Fruit fly (Drosophila melanogaster) whole organism, prepupa: ENCODE data around the gene Oatp33Eb.

ENCODE experiments used
- CG10631 ChIP-seq: fragments of 200-800 bp; sonication (Bioruptor generic); optimal IDR thresholded peaks from 2 replicates; lab custom pipeline; 2016; ENCODE audit warnings: missing biosample characterization, missing genetic modification characterization
- CG10669 ChIP-seq: fragments of 200-800 bp; sonication (Bioruptor generic); optimal IDR thresholded peaks from 3 replicates; lab custom pipeline; 2018; ENCODE audit warnings: missing biosample characterization, mild to moderate bottlenecking, missing genetic modification characterization, moderate library complexity
- CG11294 ChIP-seq: fragments of 200-800 bp; sonication (Bioruptor generic); IDR thresholded peaks from 2 replicates; pipeline ENCODE4 v1.3.6; 2022; ENCODE audit warnings: missing biosample characterization, missing genetic modification characterization
- CG11762 ChIP-seq: fragments of 200-800 bp; sonication (Bioruptor generic); optimal IDR thresholded peaks from 3 replicates; lab custom pipeline; 2016; ENCODE audit warnings: missing biosample characterization, missing genetic modification characterization; ENCODE audit not compliant: insufficient read depth
- CG11902 ChIP-seq: fragments of 200-800 bp; sonication (Bioruptor generic); optimal IDR thresholded peaks from 3 replicates; lab custom pipeline; 2016; ENCODE audit warnings: missing biosample characterization, missing genetic modification characterization
- CG15336 ChIP-seq: fragments of 200-800 bp; sonication (Bioruptor generic); IDR thresholded peaks from 2 replicates; pipeline ENCODE4 v1.3.6; 2022; ENCODE audit warnings: missing biosample characterization, missing genetic modification characterization
- CG1621 ChIP-seq: fragments of 200-800 bp; sonication (Bioruptor generic); optimal IDR thresholded peaks from 3 replicates; lab custom pipeline; 2018; ENCODE audit warnings: missing biosample characterization, mild to moderate bottlenecking, missing genetic modification characterization
- CG16779 ChIP-seq: fragments of 200-800 bp; sonication (Bioruptor generic); optimal IDR thresholded peaks from 3 replicates; lab custom pipeline; 2017; ENCODE audit warnings: missing biosample characterization, mild to moderate bottlenecking, missing genetic modification characterization
- CG3032 ChIP-seq: fragments of 200-800 bp; optimal IDR thresholded peaks from 2 replicates; lab custom pipeline; 2019; ENCODE audit warnings: missing biosample characterization, mild to moderate bottlenecking, missing genetic modification characterization, moderate library complexity
- CG31627 ChIP-seq: fragments of 200-800 bp; sonication (Bioruptor generic); optimal IDR thresholded peaks from 3 replicates; lab custom pipeline; 2016; ENCODE audit warnings: missing biosample characterization, missing genetic modification characterization
- CG3919 ChIP-seq: fragments of 200-800 bp; sonication (Bioruptor generic); optimal IDR thresholded peaks from 3 replicates; lab custom pipeline; 2016; ENCODE audit warnings: missing biosample characterization, missing genetic modification characterization
- CG4318 ChIP-seq: fragments of 200-800 bp; sonication (Bioruptor generic); optimal IDR thresholded peaks from 3 replicates; lab custom pipeline; 2017; ENCODE audit warnings: missing biosample characterization, mild to moderate bottlenecking, missing genetic modification characterization
- CG6163 ChIP-seq: fragments of 200-800 bp; sonication (Bioruptor generic); IDR thresholded peaks from 3 replicates; pipeline ENCODE4 v1.3.6; 2022; ENCODE audit warnings: missing biosample characterization, missing genetic modification characterization
- CG6276 ChIP-seq: fragments of 200-800 bp; sonication (Bioruptor generic); optimal IDR thresholded peaks from 2 replicates; lab custom pipeline; 2017; ENCODE audit warnings: missing biosample characterization, mild to moderate bottlenecking, missing genetic modification characterization
- CG6808 ChIP-seq: fragments of 200-800 bp; sonication (Bioruptor generic); optimal IDR thresholded peaks from 3 replicates; lab custom pipeline; 2017; ENCODE audit warnings: missing biosample characterization, missing genetic modification characterization, mild to moderate bottlenecking, moderate library complexity, missing genetic modification reagents
- CG6854 ChIP-seq: fragments of 200-800 bp; sonication (Bioruptor generic); optimal IDR thresholded peaks from 2 replicates; lab custom pipeline; 2017; ENCODE audit warnings: missing biosample characterization, mild to moderate bottlenecking, missing genetic modification characterization
- CG8319 ChIP-seq: fragments of 200-800 bp; sonication (Bioruptor generic); optimal IDR thresholded peaks from 3 replicates; lab custom pipeline; 2016; ENCODE audit warnings: missing biosample characterization, missing genetic modification characterization
- CG8632 ChIP-seq: fragments of 200-800 bp; sonication (Bioruptor generic); optimal IDR thresholded peaks from 3 replicates; lab custom pipeline; 2016; ENCODE audit warnings: missing biosample characterization, missing genetic modification characterization
- CG9139 ChIP-seq: fragments of 200-800 bp; sonication (Bioruptor generic); optimal IDR thresholded peaks from 3 replicates; lab custom pipeline; 2017; ENCODE audit warnings: missing biosample characterization, mild to moderate bottlenecking, missing genetic modification characterization
- Eip75B ChIP-seq: fragments of 200-800 bp; sonication (Bioruptor generic); optimal IDR thresholded peaks from 3 replicates; lab custom pipeline; 2016; ENCODE audit warnings: missing biosample characterization, missing genetic modification characterization
- Ets96B ChIP-seq: fragments of 200-800 bp; optimal IDR thresholded peaks from 2 replicates; lab custom pipeline; 2019; ENCODE audit warnings: missing biosample characterization, mild to moderate bottlenecking, missing genetic modification characterization, moderate library complexity
- Gug ChIP-seq: fragments of 200-800 bp; sonication (Bioruptor generic); IDR thresholded peaks from 2 replicates; pipeline ENCODE4 v1.3.6; 2022; ENCODE audit warnings: missing biosample characterization, missing genetic modification characterization
- Hr38 ChIP-seq: sonication (Bioruptor generic); optimal IDR thresholded peaks from 2 replicates; lab custom pipeline; 2016; ENCODE audit warnings: missing biosample characterization, missing genetic modification characterization
- Hr39 ChIP-seq: fragments of 200-800 bp; sonication (Bioruptor generic); optimal IDR thresholded peaks from 2 replicates; lab custom pipeline; 2016; ENCODE audit warnings: missing biosample characterization, missing genetic modification characterization
- Lpt ChIP-seq: fragments of 200-800 bp; sonication (Bioruptor generic); optimal IDR thresholded peaks from 3 replicates; lab custom pipeline; 2016; ENCODE audit warnings: missing biosample characterization, missing genetic modification characterization
- Met ChIP-seq: fragments of 200-800 bp; sonication (Bioruptor generic); optimal IDR thresholded peaks from 3 replicates; lab custom pipeline; 2016; ENCODE audit warnings: missing biosample characterization, missing genetic modification characterization
- OdsH ChIP-seq: fragments of 200-800 bp; sonication (Bioruptor generic); optimal IDR thresholded peaks from 3 replicates; lab custom pipeline; 2016; ENCODE audit warnings: missing biosample characterization, missing genetic modification characterization
- Sox102F ChIP-seq: fragments of 200-800 bp; sonication (Bioruptor generic); optimal IDR thresholded peaks from 2 replicates; lab custom pipeline; 2016; ENCODE audit warnings: missing biosample characterization, mild to moderate bottlenecking, missing genetic modification characterization
- Sox15 ChIP-seq: fragments of 200-800 bp; sonication (Bioruptor generic); optimal IDR thresholded peaks from 3 replicates; lab custom pipeline; 2016; ENCODE audit warnings: missing biosample characterization, missing genetic modification characterization
- dac ChIP-seq: fragments of 200-800 bp; sonication (Bioruptor generic); optimal IDR thresholded peaks from 2 replicates; lab custom pipeline; 2017; ENCODE audit warnings: missing biosample characterization, mild to moderate bottlenecking, missing genetic modification characterization
- dsx ChIP-seq: fragments of 200-800 bp; optimal IDR thresholded peaks from 3 replicates; lab custom pipeline; 2019; ENCODE audit warnings: missing biosample characterization, mild to moderate bottlenecking, missing genetic modification characterization, moderate library complexity; ENCODE audit not compliant: poor library complexity, severe bottlenecking
- eg ChIP-seq: fragments of 200-800 bp; sonication (Bioruptor generic); IDR thresholded peaks from 3 replicates; pipeline ENCODE4 v1.3.6; 2022; ENCODE audit warnings: missing biosample characterization, missing genetic modification characterization
- fd59A ChIP-seq: fragments of 200-800 bp; sonication (Bioruptor generic); optimal IDR thresholded peaks from 2 replicates; lab custom pipeline; 2017; ENCODE audit warnings: missing biosample characterization, mild to moderate bottlenecking, missing genetic modification characterization, missing genetic modification reagents
- fd85E ChIP-seq: fragments of 200-800 bp; sonication (Bioruptor generic); optimal IDR thresholded peaks from 3 replicates; lab custom pipeline; 2016; ENCODE audit warnings: missing biosample characterization, missing genetic modification characterization
- fkh ChIP-seq: fragments of 200-800 bp; sonication (Bioruptor generic); optimal IDR thresholded peaks from 3 replicates; lab custom pipeline; 2017; ENCODE audit warnings: missing biosample characterization, mild to moderate bottlenecking, missing genetic modification characterization, moderate library complexity
- lz ChIP-seq: fragments of 200-800 bp; sonication (Bioruptor generic); optimal IDR thresholded peaks from 3 replicates; lab custom pipeline; 2016; ENCODE audit warnings: missing biosample characterization, missing genetic modification characterization
- net ChIP-seq: fragments of 200-800 bp; sonication (Bioruptor generic); optimal IDR thresholded peaks from 3 replicates; lab custom pipeline; 2016; ENCODE audit warnings: missing biosample characterization, missing genetic modification characterization
- pdm3 ChIP-seq: fragments of 200-800 bp; sonication (Bioruptor generic); optimal IDR thresholded peaks from 3 replicates; lab custom pipeline; 2016; ENCODE audit warnings: missing biosample characterization, missing genetic modification characterization
- salr ChIP-seq, 2 experiments: fragments of 200-800 bp; sonication (Bioruptor generic); optimal IDR thresholded peaks; 3 replicates each; lab custom pipeline; 2016 to 2018; ENCODE audit warnings: missing biosample characterization in 2 of 2, missing genetic modification characterization in 2 of 2, mild to moderate bottlenecking in 1 of 2
- spab ChIP-seq: fragments of 200-800 bp; sonication (Bioruptor generic); optimal IDR thresholded peaks from 2 replicates; lab custom pipeline; 2017; ENCODE audit warnings: missing biosample characterization, mild to moderate bottlenecking, missing genetic modification characterization, missing genetic modification reagents
- ss ChIP-seq, 2 experiments: fragments of 200-800 bp; sonication (Bioruptor generic); optimal IDR thresholded peaks; 2 replicates in 1 of 2; 3 replicates in 1 of 2; lab custom pipeline; 2017 to 2018; ENCODE audit warnings: mild to moderate bottlenecking in 2 of 2, missing biosample characterization in 2 of 2, missing genetic modification characterization in 2 of 2, moderate library complexity in 1 of 2
- topi ChIP-seq: fragments of 200-800 bp; sonication (Bioruptor generic); optimal IDR thresholded peaks from 3 replicates; lab custom pipeline; 2016; ENCODE audit warnings: missing biosample characterization, missing genetic modification characterization

Oatp33Eb gene

DNA sequence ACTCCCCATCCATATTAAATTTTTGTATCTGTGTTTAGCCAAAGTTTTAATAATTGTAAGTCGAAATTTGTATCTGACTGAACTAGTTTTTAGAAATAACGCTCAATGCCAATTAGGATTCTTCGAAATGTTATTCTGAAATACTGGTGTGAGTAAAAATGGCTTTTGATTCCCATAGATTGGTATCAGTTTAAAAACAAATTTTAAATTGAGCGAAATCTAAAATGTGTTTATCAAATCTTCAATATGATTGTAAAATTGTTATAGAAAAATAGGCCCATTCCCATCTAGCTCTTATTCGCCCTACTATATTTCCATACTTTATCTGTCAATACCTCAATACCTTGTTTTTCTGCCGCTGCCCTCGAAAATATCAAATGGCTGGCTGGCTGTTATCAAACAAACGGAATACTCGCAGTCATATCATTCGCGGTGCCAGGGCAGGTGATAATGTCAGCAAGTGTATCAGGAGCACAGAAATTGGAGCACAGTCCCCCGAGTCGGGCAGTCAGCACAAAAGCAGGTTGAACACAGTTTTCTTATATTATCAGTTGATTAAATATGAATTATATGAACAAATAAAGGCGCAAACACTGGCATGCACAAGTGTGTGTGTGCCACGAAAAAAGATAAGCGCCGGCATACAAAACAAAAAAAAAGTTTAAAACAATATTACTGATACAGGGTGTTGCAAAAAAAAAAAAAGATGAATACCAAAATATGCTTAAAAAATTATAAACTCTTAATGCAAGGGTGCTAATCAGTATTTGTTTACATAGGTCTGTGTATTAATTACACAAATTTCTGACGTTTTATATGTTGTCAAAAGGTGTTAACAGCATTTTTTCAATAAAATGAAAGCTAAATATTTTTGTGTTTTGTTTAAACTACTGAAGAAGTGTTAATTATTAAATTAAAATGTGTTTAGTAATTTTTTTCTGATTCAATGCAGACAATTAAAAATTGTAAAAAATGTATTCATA is 49.3 kb downstream of the Oatp33Eb start, which contains the start of gene t-cup (continued):
- no peak for TF ChIP-seq CG11902 (GFP tag; lab: Kevin White, UChicago)
- peak; percentile 4 for TF ChIP-seq Ets96B (tag; lab: Kevin White, UChicago)
- TF ChIP-seq CG31627 (GFP tag; lab: Kevin White, UChicago): no peak
- TF ChIP-seq CG6854 (GFP tag; lab: Kevin White, UChicago): peak; percentile 74
- peak; percentile 49 for TF ChIP-seq lz (GFP tag; lab: Kevin White, UChicago)
- peak; percentile 65 for TF ChIP-seq CG6163 (GFP tag; lab: Robert Waterston, UW)
- peak; percentile 21 for TF ChIP-seq Hr39 (GFP tag; lab: Kevin White, UChicago)
- TF ChIP-seq spab (GFP tag; lab: Kevin White, UChicago): peak; percentile 18
- no peak for TF ChIP-seq fd85E
- no peak for TF ChIP-seq Gug (GFP tag; lab: Robert Waterston, UW)
- TF ChIP-seq CG8632: peak; percentile 44
- peak; percentile 60 for TF ChIP-seq Met (GFP tag; lab: Kevin White, UChicago)
- TF ChIP-seq CG4318 (GFP tag; lab: Kevin White, UChicago): no peak
- no peak for TF ChIP-seq eg
- TF ChIP-seq CG11762 (GFP tag; lab: Kevin White, UChicago): peak; percentile 42
- peak; percentile 24 for TF ChIP-seq CG9139 (GFP tag; lab: Kevin White, UChicago)
- TF ChIP-seq CG16779 (tag; lab: Kevin White, UChicago): peak; percentile 11
- no peak for TF ChIP-seq CG3032 (tag; lab: Kevin White, UChicago)
- TF ChIP-seq Eip75B (GFP tag; lab: Kevin White, UChicago): peak; percentile 57
- no peak for TF ChIP-seq CG6276 (GFP tag; lab: Kevin White, UChicago)
- TF ChIP-seq net (GFP tag; lab: Kevin White, UChicago): peak; percentile 39
- peak; percentile 6 for TF ChIP-seq CG10631 (GFP tag; lab: Kevin White, UChicago)
- TF ChIP-seq OdsH: peak; percentile 3
- peak; percentile 59 for TF ChIP-seq CG6808 (GFP tag; lab: Kevin White, UChicago)
- no peak for TF ChIP-seq CG8319 (GFP tag; lab: Kevin White, UChicago)
- TF ChIP-seq topi (GFP tag; lab: Kevin White, UChicago): peak; percentile 55
- peak; percentile 15 for TF ChIP-seq dsx (GFP tag; lab: Kevin White, UChicago)
- no peak for TF ChIP-seq CG11294 (GFP tag; lab: Robert Waterston, UW)
- no peak for TF ChIP-seq Hr38
- no peak for TF ChIP-seq CG15336 (GFP tag; lab: Robert Waterston, UW)
- no peak for TF ChIP-seq Sox15
- TF ChIP-seq CG3919 (GFP tag; lab: Kevin White, UChicago): peak; percentile 28
- TF ChIP-seq Lpt (GFP tag; lab: Kevin White, UChicago): no peak
- no peak for TF ChIP-seq dac (GFP tag; lab: Kevin White, UChicago)
- no peak for TF ChIP-seq CG1621 (tag; lab: Kevin White, UChicago)
- peak; percentile 12 for TF ChIP-seq CG10669
- peak; percentile 26 for TF ChIP-seq pdm3

DNA sequence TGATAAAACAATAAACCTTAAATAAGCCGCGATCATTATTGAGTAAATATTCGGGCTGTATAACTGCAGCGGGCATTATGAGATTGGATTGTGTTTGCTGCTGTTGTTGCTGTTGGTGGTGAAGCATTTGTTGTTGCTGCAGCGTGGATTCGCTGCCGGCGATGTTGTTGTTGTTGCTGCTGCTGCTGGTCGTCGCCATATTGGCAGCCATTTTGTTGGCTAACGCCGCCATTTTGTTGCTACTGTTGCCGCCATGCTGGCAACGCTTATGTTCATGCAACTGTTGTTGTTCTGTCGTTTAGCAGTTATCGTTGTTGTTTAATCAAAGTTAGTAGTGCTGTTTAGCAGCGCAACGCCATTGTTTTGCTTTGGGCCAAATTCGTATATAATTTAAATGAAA is 50.3 kb downstream of the Oatp33Eb start:
- TF ChIP-seq salr (GFP tag; optimal IDR thresholded peaks at IDR 0.05; lab: Kevin White, UChicago) (no peak), ss (GFP tag; optimal IDR thresholded peaks at IDR 0.05; lab: Kevin White, UChicago) (peak in 1 of 2 experiments; percentile 38), fkh (peak; percentile 10), CG6163 (GFP tag; lab: Robert Waterston, UW) (peak; percentile 14; the same call in 2 of the 3 replicates), lz (GFP tag; lab: Kevin White, UChicago) (no peak), CG8319 (GFP tag; lab: Kevin White, UChicago) (no peak), Sox102F (GFP tag; lab: Kevin White, UChicago) (no peak), CG3032 (tag; lab: Kevin White, UChicago) (peak; percentile 22), CG6808 (GFP tag; lab: Kevin White, UChicago) (peak; percentile 5), fd59A (GFP tag; lab: Kevin White, UChicago) (no peak), pdm3 (no peak)
